Worm (Caenorhabditis elegans) whole organism, mixed stage, embryonic: ENCODE measurements around the gene F59B2.8.

Experiments used
- M03D4.4 ChIP-seq: sonication (generic microtip); optimal IDR thresholded peaks from 2 replicates; lab custom pipeline; 2017; ENCODE audit warnings: mild to moderate bottlenecking, missing genetic modification characterization, missing compliant biosample characterization
- bed-3 ChIP-seq: fragments of 200-800 bp; sonication (Bioruptor generic); optimal IDR thresholded peaks from 3 replicates; lab custom pipeline; 2018; ENCODE audit warnings: mild to moderate bottlenecking, missing genetic modification characterization, moderate library complexity, missing compliant biosample characterization
- blmp-1 ChIP-seq: fragments of 150-350 bp; optimal IDR thresholded peaks from 2 replicates; lab custom pipeline; 2014; ENCODE audit warnings: missing biosample characterization, missing genetic modification characterization
- ceh-39 ChIP-seq: fragments of 150-350 bp; optimal IDR thresholded peaks from 2 replicates; lab custom pipeline; 2014; ENCODE audit warnings: missing biosample characterization, missing genetic modification characterization
- ceh-43 ChIP-seq: fragments of 200-800 bp; sonication (Bioruptor generic); optimal IDR thresholded peaks from 2 replicates; lab custom pipeline; 2018; ENCODE audit warnings: mild to moderate bottlenecking, missing genetic modification characterization, moderate library complexity, missing compliant biosample characterization
- ces-1 ChIP-seq: fragments of 150-350 bp; optimal IDR thresholded peaks from 2 replicates; lab custom pipeline; 2014; ENCODE audit warnings: missing biosample characterization, missing genetic modification reagents, missing genetic modification characterization
- cnd-1 ChIP-seq: fragments of 200-800 bp; sonication (Bioruptor generic); optimal IDR thresholded peaks from 2 replicates; lab custom pipeline; 2018; ENCODE audit warnings: mild to moderate bottlenecking, missing genetic modification characterization, missing compliant biosample characterization
- drap-1 ChIP-seq: fragments of 200-800 bp; sonication (Bioruptor generic); optimal IDR thresholded peaks from 3 replicates; lab custom pipeline; 2018; ENCODE audit warnings: mild to moderate bottlenecking, missing genetic modification characterization, missing compliant biosample characterization
- elt-1 ChIP-seq: sonication (generic microtip); optimal IDR thresholded peaks from 2 replicates; lab custom pipeline; 2017; ENCODE audit warnings: missing genetic modification characterization, mild to moderate bottlenecking, missing compliant biosample characterization, antibody characterized with exemption, moderate library complexity, borderline replicate concordance; ENCODE audit not compliant: insufficient read depth
- elt-3 ChIP-seq: fragments of 150-350 bp; optimal IDR thresholded peaks from 2 replicates; lab custom pipeline; 2014; ENCODE audit warnings: missing biosample characterization, missing genetic modification characterization
- flh-1 ChIP-seq: fragments of 200-800 bp; sonication (Bioruptor generic); optimal IDR thresholded peaks from 2 replicates; lab custom pipeline; 2018; ENCODE audit warnings: mild to moderate bottlenecking, missing genetic modification characterization, moderate library complexity, missing compliant biosample characterization
- ham-2 ChIP-seq: fragments of 200-800 bp; sonication (Bioruptor generic); optimal IDR thresholded peaks from 2 replicates; lab custom pipeline; 2018; ENCODE audit warnings: mild to moderate bottlenecking, missing genetic modification characterization, missing compliant biosample characterization
- hlh-1 ChIP-seq: fragments of 150-350 bp; optimal IDR thresholded peaks from 2 replicates; lab custom pipeline; 2014; ENCODE audit warnings: missing biosample characterization, missing genetic modification reagents, missing genetic modification characterization
- lin-13 ChIP-seq: fragments of 150-350 bp; optimal IDR thresholded peaks from 2 replicates; lab custom pipeline; 2014; ENCODE audit warnings: missing biosample characterization, missing genetic modification characterization
- lin-32 ChIP-seq: fragments of 200-800 bp; sonication (Bioruptor generic); optimal IDR thresholded peaks from 2 replicates; lab custom pipeline; 2018; ENCODE audit warnings: mild to moderate bottlenecking, missing genetic modification characterization, missing compliant biosample characterization
- lsy-2 ChIP-seq: fragments of 150-350 bp; optimal IDR thresholded peaks from 2 replicates; lab custom pipeline; 2014; ENCODE audit warnings: missing biosample characterization, missing genetic modification characterization
- mab-5 ChIP-seq: fragments of 150-350 bp; optimal IDR thresholded peaks from 2 replicates; lab custom pipeline; 2014; ENCODE audit warnings: missing biosample characterization, missing genetic modification characterization
- mep-1 ChIP-seq: fragments of 150-350 bp; optimal IDR thresholded peaks from 2 replicates; lab custom pipeline; 2017; ENCODE audit warnings: missing biosample characterization, missing genetic modification reagents, missing genetic modification characterization, inconsistent platforms
- mls-2 ChIP-seq: sonication (generic microtip); optimal IDR thresholded peaks from 2 replicates; lab custom pipeline; 2016; ENCODE audit warnings: mild to moderate bottlenecking, missing genetic modification characterization, moderate library complexity, missing compliant biosample characterization
- nhr-12 ChIP-seq: fragments of 150-350 bp; optimal IDR thresholded peaks from 2 replicates; lab custom pipeline; 2014; ENCODE audit warnings: missing biosample characterization, missing genetic modification characterization
- nhr-2 ChIP-seq: fragments of 150-350 bp; optimal IDR thresholded peaks from 2 replicates; lab custom pipeline; 2014; ENCODE audit warnings: missing biosample characterization, missing genetic modification characterization
- nhr-237 ChIP-seq: fragments of 150-350 bp; optimal IDR thresholded peaks from 2 replicates; lab custom pipeline; 2014; ENCODE audit warnings: missing biosample characterization, missing genetic modification characterization
- nhr-28 ChIP-seq: fragments of 150-350 bp; optimal IDR thresholded peaks from 2 replicates; lab custom pipeline; 2014; ENCODE audit warnings: missing biosample characterization, missing genetic modification characterization
- nhr-76 ChIP-seq: sonication (generic microtip); optimal IDR thresholded peaks from 2 replicates; lab custom pipeline; 2017; ENCODE audit warnings: missing biosample characterization, missing genetic modification characterization
- sem-2 ChIP-seq: fragments of 200-800 bp; sonication (Bioruptor generic); optimal IDR thresholded peaks from 2 replicates; lab custom pipeline; 2018; ENCODE audit warnings: mild to moderate bottlenecking, missing genetic modification characterization, missing compliant biosample characterization
- snpc-4 ChIP-seq: fragments of 150-350 bp; optimal IDR thresholded peaks from 2 replicates; lab custom pipeline; 2014; ENCODE audit warnings: missing biosample characterization, missing genetic modification characterization
- sptf-1 ChIP-seq: sonication (generic microtip); optimal IDR thresholded peaks from 2 replicates; lab custom pipeline; 2017; ENCODE audit warnings: mild to moderate bottlenecking, missing genetic modification characterization, moderate library complexity, missing compliant biosample characterization
- tbx-8 ChIP-seq: fragments of 200-800 bp; sonication (Bioruptor generic); optimal IDR thresholded peaks from 2 replicates; lab custom pipeline; 2018; ENCODE audit warnings: mild to moderate bottlenecking, missing genetic modification characterization, moderate library complexity, missing compliant biosample characterization
- unc-120 ChIP-seq: sonication (generic microtip); optimal IDR thresholded peaks from 2 replicates; lab custom pipeline; 2017; ENCODE audit warnings: missing genetic modification characterization, missing compliant biosample characterization; ENCODE audit not compliant: poor library complexity, severe bottlenecking
- unc-39 ChIP-seq: fragments of 150-350 bp; optimal IDR thresholded peaks from 2 replicates; lab custom pipeline; 2014; ENCODE audit warnings: missing biosample characterization, missing genetic modification characterization
- unc-62 ChIP-seq: fragments of 150-350 bp; optimal IDR thresholded peaks from 2 replicates; lab custom pipeline; 2014; ENCODE audit warnings: missing biosample characterization, missing genetic modification reagents, missing genetic modification characterization
- zip-8 ChIP-seq: fragments of 150-350 bp; optimal IDR thresholded peaks from 2 replicates; lab custom pipeline; 2014; ENCODE audit warnings: missing biosample characterization, missing genetic modification characterization
- ztf-11 ChIP-seq: fragments of 150-350 bp; optimal IDR thresholded peaks from 2 replicates; lab custom pipeline; 2014; ENCODE audit warnings: missing biosample characterization, missing genetic modification characterization

The F59B2.8 gene

ce11 chrIII:8985461-8985860 lies 24.5 kb downstream of the F59B2.8 start:
- TF ChIP-seq flh-1 (no peak), ces-1 (GFP tag; lab: Kevin White, UChicago) (no peak), blmp-1 (tag; lab: Kevin White, UChicago) (no peak), ham-2 (GFP tag; lab: Kevin White, UChicago) (no peak), hlh-1 (tag; lab: Kevin White, UChicago) (no peak), mab-5 (tag; lab: Kevin White, UChicago) (no peak), mep-1 (tag; lab: Kevin White, UChicago) (no peak), snpc-4 (tag; lab: Kevin White, UChicago) (no peak), ceh-39 (tag; lab: Kevin White, UChicago) (no peak), unc-120 (tag; lab: Kevin White, UChicago) (no peak), nhr-76 (no peak), tbx-8 (no peak), cnd-1 (no peak), sptf-1 (tag; lab: Kevin White, UChicago) (no peak), lin-32 (GFP tag; lab: Kevin White, UChicago) (no peak), unc-62 (GFP tag; lab: Kevin White, UChicago) (no peak), nhr-12 (tag; lab: Kevin White, UChicago) (no peak), M03D4.4 (tag; lab: Kevin White, UChicago) (no peak), zip-8 (tag; lab: Kevin White, UChicago) (no peak), ceh-43 (GFP tag; lab: Kevin White, UChicago) (no peak)

- TF ChIP-seq zip-8 (tag; lab: Kevin White, UChicago) (no peak), nhr-237 (tag; lab: Kevin White, UChicago) (peak; percentile 6), mep-1 (tag; lab: Kevin White, UChicago) (peak; percentile 1), unc-120 (tag; lab: Kevin White, UChicago) (peak; percentile 56), unc-62 (GFP tag; lab: Kevin White, UChicago) (peak; percentile 79), lin-13 (tag; lab: Kevin White, UChicago) (no peak), ztf-11 (tag; lab: Kevin White, UChicago) (no peak), hlh-1 (tag; lab: Kevin White, UChicago) (peak; percentile 93), ces-1 (GFP tag; lab: Kevin White, UChicago) (peak; percentile 86), mab-5 (tag; lab: Kevin White, UChicago) (no peak), lin-32 (GFP tag; lab: Kevin White, UChicago) (peak; percentile 27), mls-2 (peak; percentile 9)
These were observed 25.0 kb downstream of the F59B2.8 start for ce11 chrIII:8984960-8985359.

- TF ChIP-seq unc-120 (tag; lab: Kevin White, UChicago) (no peak), tbx-8 (no peak), M03D4.4 (tag; lab: Kevin White, UChicago) (no peak), sem-2 (no peak), ztf-11 (tag; lab: Kevin White, UChicago) (no peak), drap-1 (GFP tag; lab: Kevin White, UChicago) (no peak), blmp-1 (tag; lab: Kevin White, UChicago) (no peak), ceh-43 (GFP tag; lab: Kevin White, UChicago) (no peak)
- TF ChIP-seq, all 35 proteins: peak for 0
These were observed 25.6 kb downstream of the F59B2.8 start for ce11 chrIII:8984412-8984811.

ce11 chrIII:8983811-8984210 lies 26.2 kb downstream of the F59B2.8 start:
- TF ChIP-seq nhr-28 (tag; lab: Kevin White, UChicago) (no peak), elt-3 (tag; lab: Kevin White, UChicago) (no peak), tbx-8 (no peak), bed-3 (no peak), mab-5 (tag; lab: Kevin White, UChicago) (no peak), sptf-1 (tag; lab: Kevin White, UChicago) (no peak), unc-62 (GFP tag; lab: Kevin White, UChicago) (no peak), cnd-1 (no peak), lin-32 (GFP tag; lab: Kevin White, UChicago) (no peak), blmp-1 (tag; lab: Kevin White, UChicago) (no peak), ceh-43 (GFP tag; lab: Kevin White, UChicago) (no peak), lsy-2 (tag; lab: Kevin White, UChicago) (no peak), snpc-4 (tag; lab: Kevin White, UChicago) (no peak)
- TF ChIP-seq, all 35 proteins: peak for 0

ce11 chrIII:8983135-8983534 lies 26.9 kb downstream of the F59B2.8 start:
- TF ChIP-seq blmp-1 (tag; lab: Kevin White, UChicago), result no peak
- no peak for TF ChIP-seq unc-120 (tag; lab: Kevin White, UChicago)
- no peak for TF ChIP-seq flh-1
- no peak for TF ChIP-seq sptf-1 (tag; lab: Kevin White, UChicago)
- no peak for TF ChIP-seq unc-39 (tag; lab: Kevin White, UChicago)
- TF ChIP-seq mep-1 (tag; lab: Kevin White, UChicago), result no peak
- TF ChIP-seq nhr-12 (tag; lab: Kevin White, UChicago), result no peak
- TF ChIP-seq cnd-1, result no peak
- no peak for TF ChIP-seq M03D4.4 (tag; lab: Kevin White, UChicago)
- no peak for TF ChIP-seq elt-1 (tag; lab: Kevin White, UChicago)
- TF ChIP-seq elt-3 (tag; lab: Kevin White, UChicago), result no peak
- no peak for TF ChIP-seq lin-32 (GFP tag; lab: Kevin White, UChicago)
- TF ChIP-seq nhr-2 (tag; lab: Kevin White, UChicago), result no peak
- no peak for TF ChIP-seq ham-2 (GFP tag; lab: Kevin White, UChicago)
- TF ChIP-seq ceh-39 (tag; lab: Kevin White, UChicago), result no peak
- no peak for TF ChIP-seq hlh-1 (tag; lab: Kevin White, UChicago)
- TF ChIP-seq nhr-237 (tag; lab: Kevin White, UChicago), result no peak
- TF ChIP-seq unc-62 (GFP tag; lab: Kevin White, UChicago), result no peak
